Fruit fly (Drosophila melanogaster): ENCODE data around the gene CG7290.

DNA sequence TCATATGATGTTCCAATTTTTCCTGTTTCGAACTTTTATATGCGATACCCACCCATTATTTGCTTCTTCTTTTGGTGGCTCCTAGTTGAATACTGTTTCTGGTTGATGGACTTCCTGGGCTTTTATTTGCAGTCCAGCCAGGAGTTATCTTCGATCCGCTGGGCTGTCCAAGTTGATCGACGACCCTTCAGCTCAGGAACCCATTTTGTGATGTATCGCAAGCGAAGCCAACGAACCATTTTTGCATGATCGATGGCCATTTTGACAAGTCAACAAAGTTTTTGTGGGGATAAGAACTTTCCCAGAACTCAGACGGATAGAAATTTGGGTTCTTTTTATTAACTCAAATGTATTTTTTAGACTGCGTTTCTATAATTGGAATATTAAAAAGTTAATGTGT is at the start of gene CG7290:
- no peak for TF ChIP-seq Jra (GFP tag; optimal IDR thresholded peaks at IDR 0.05)
- TF ChIP-seq ey (GFP tag; optimal IDR thresholded peaks at IDR 0.05), result no peak
- TF ChIP-seq sage (GFP tag; optimal IDR thresholded peaks at IDR 0.05), result no peak
- no peak for TF ChIP-seq fru (GFP tag; optimal IDR thresholded peaks at IDR 0.05)
- TF ChIP-seq Hnf4 (GFP tag; optimal IDR thresholded peaks at IDR 0.05), result no peak
- TF ChIP-seq CrebA (GFP tag; optimal IDR thresholded peaks at IDR 0.05; ENCODE audit: borderline replicate concordance), result no peak
- TF ChIP-seq Dfd (GFP tag; optimal IDR thresholded peaks at IDR 0.05), result no peak
- TF ChIP-seq N (GFP tag; optimal IDR thresholded peaks at IDR 0.05), result no peak
- no peak for TF ChIP-seq sv (GFP tag; optimal IDR thresholded peaks at IDR 0.05)
- TF ChIP-seq jim (GFP tag; optimal IDR thresholded peaks at IDR 0.05), result no peak
- TF ChIP-seq lola (GFP tag; optimal IDR thresholded peaks at IDR 0.05), result no peak
- no peak for TF ChIP-seq GATAd (GFP tag; optimal IDR thresholded peaks at IDR 0.05)
- TF ChIP-seq HLH106 (tag; optimal IDR thresholded peaks at IDR 0.05), result no peak
- no peak for TF ChIP-seq rgr (GFP tag; optimal IDR thresholded peaks at IDR 0.05)
